Worm (Caenorhabditis elegans): ENCODE results near the gene twk-10.

DNA sequence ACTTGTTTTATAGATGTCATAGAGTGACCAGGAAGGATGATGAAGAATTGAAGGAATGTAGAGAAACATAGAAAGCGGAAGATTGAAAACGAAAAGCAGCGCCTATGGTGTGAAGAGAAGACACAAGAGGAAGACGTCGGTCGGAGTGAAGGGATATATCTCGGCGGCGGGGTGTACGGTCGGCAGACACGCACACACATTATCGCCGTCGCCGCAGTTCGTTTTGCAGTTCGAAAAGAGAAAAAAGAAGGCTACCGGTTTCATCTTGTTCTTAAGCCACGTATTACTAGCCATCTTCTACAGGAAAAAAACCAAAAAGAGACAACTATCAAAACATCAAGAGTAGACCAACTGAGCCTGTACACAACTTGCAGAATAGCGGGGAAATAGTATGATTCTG, 38.8 kb upstream of the twk-10 start:
- no peak for TF ChIP-seq nhr-28 (tag; optimal IDR thresholded peaks at IDR 0.05)
- TF ChIP-seq ztf-11 (tag; optimal IDR thresholded peaks at IDR 0.05) = no peak
- TF ChIP-seq egl-27 (tag; optimal IDR thresholded peaks at IDR 0.05) = no peak
- TF ChIP-seq ztf-4 (tag; optimal IDR thresholded peaks at IDR 0.05) = no peak
- TF ChIP-seq snpc-4 (tag; optimal IDR thresholded peaks at IDR 0.05) = no peak
- no peak for TF ChIP-seq elt-3 (tag; optimal IDR thresholded peaks at IDR 0.05)
- TF ChIP-seq mdl-1 (tag; optimal IDR thresholded peaks at IDR 0.05) = no peak
- no peak for TF ChIP-seq fos-1 (tag; optimal IDR thresholded peaks at IDR 0.05)
- no peak for TF ChIP-seq ceh-82 (tag; optimal IDR thresholded peaks at IDR 0.05)

Measured in whole organism, L3 larva.